Worm (Caenorhabditis elegans) whole organism, late embryonic: ENCODE results near the gene C39B10.3.

Experiments used
- C08G9.2 ChIP-seq: sonication (generic microtip); optimal IDR thresholded peaks from 2 replicates; lab custom pipeline; 2016; ENCODE audit warnings: mild to moderate bottlenecking, missing genetic modification characterization, moderate library complexity, missing compliant biosample characterization
- C38D4.7 ChIP-seq: fragments of 200-800 bp; sonication (Bioruptor generic); optimal IDR thresholded peaks from 2 replicates; lab custom pipeline; 2018; ENCODE audit warnings: mild to moderate bottlenecking, missing genetic modification characterization, moderate library complexity, missing compliant biosample characterization
- F13H6.1 ChIP-seq: sonication (generic microtip); optimal IDR thresholded peaks from 2 replicates; lab custom pipeline; 2016; ENCODE audit warnings: missing genetic modification characterization, missing compliant biosample characterization
- K09A11.1 ChIP-seq: sonication (generic microtip); optimal IDR thresholded peaks from 2 replicates; lab custom pipeline; 2017; ENCODE audit warnings: antibody characterized with exemption, mild to moderate bottlenecking, missing genetic modification characterization, missing compliant biosample characterization; ENCODE audit not compliant: insufficient read depth
- T23F11.4 ChIP-seq: fragments of 200-800 bp; sonication (Bioruptor generic); optimal IDR thresholded peaks from 2 replicates; lab custom pipeline; 2018; ENCODE audit warnings: mild to moderate bottlenecking, missing genetic modification characterization, missing compliant biosample characterization
- Y22D7AL.16 ChIP-seq: sonication (generic microtip); optimal IDR thresholded peaks from 2 replicates; lab custom pipeline; 2016; ENCODE audit warnings: missing genetic modification characterization, missing compliant biosample characterization
- ahr-1 ChIP-seq: sonication (generic microtip); optimal IDR thresholded peaks from 2 replicates; lab custom pipeline; 2016; ENCODE audit warnings: missing genetic modification characterization, missing compliant biosample characterization
- ama-1 ChIP-seq: fragments of 150-350 bp; optimal IDR thresholded peaks from 2 replicates; lab custom pipeline; 2014
- ceh-14 ChIP-seq: sonication (generic microtip); optimal IDR thresholded peaks from 2 replicates; lab custom pipeline; 2016; ENCODE audit warnings: missing genotype, missing genetic modification characterization, missing compliant biosample characterization
- ceh-18 ChIP-seq: sonication (generic microtip); optimal IDR thresholded peaks from 2 replicates; lab custom pipeline; 2016; ENCODE audit warnings: missing genetic modification characterization, missing compliant biosample characterization
- ceh-19 ChIP-seq: fragments of 200-800 bp; sonication (Bioruptor generic); optimal IDR thresholded peaks from 2 replicates; lab custom pipeline; 2018; ENCODE audit warnings: mild to moderate bottlenecking, missing genetic modification characterization, missing compliant biosample characterization
- ceh-22 ChIP-seq: sonication (generic microtip); optimal IDR thresholded peaks from 2 replicates; lab custom pipeline; 2017; ENCODE audit warnings: missing biosample characterization, missing genetic modification characterization
- ceh-24 ChIP-seq: sonication (generic microtip); optimal IDR thresholded peaks from 2 replicates; lab custom pipeline; 2016; ENCODE audit warnings: mild to moderate bottlenecking, missing genetic modification characterization, missing compliant biosample characterization
- ceh-31 ChIP-seq: sonication (generic microtip); optimal IDR thresholded peaks from 2 replicates; lab custom pipeline; 2016; ENCODE audit warnings: missing genetic modification characterization, missing compliant biosample characterization
- ceh-45 ChIP-seq: fragments of 200-800 bp; sonication (Bioruptor generic); IDR thresholded peaks from 2 replicates; pipeline ENCODE4 v1.3.6; 2022; ENCODE audit warnings: missing genetic modification reagents, missing genetic modification characterization, missing compliant biosample characterization
- ceh-6 ChIP-seq: fragments of 200-800 bp; sonication (Bioruptor generic); optimal IDR thresholded peaks from 2 replicates; lab custom pipeline; 2018; ENCODE audit warnings: mild to moderate bottlenecking, missing genetic modification characterization, missing compliant biosample characterization
- ceh-9 ChIP-seq: sonication (generic microtip); optimal IDR thresholded peaks from 2 replicates; lab custom pipeline; 2016; ENCODE audit warnings: mild to moderate bottlenecking, missing genetic modification characterization, inconsistent platforms, missing compliant biosample characterization
- dmd-4 ChIP-seq: sonication (generic microtip); optimal IDR thresholded peaks from 2 replicates; lab custom pipeline; 2016; ENCODE audit warnings: borderline replicate concordance, missing genetic modification characterization, missing compliant biosample characterization
- dve-1 ChIP-seq: sonication (generic microtip); optimal IDR thresholded peaks from 2 replicates; lab custom pipeline; 2017; ENCODE audit warnings: antibody characterized with exemption, mild to moderate bottlenecking, missing genetic modification characterization, missing compliant biosample characterization
- elt-2 ChIP-seq: sonication (generic microtip); optimal IDR thresholded peaks from 2 replicates; lab custom pipeline; 2016; ENCODE audit warnings: missing genetic modification reagents, missing genetic modification characterization, missing compliant biosample characterization
- eyg-1 ChIP-seq: sonication (generic microtip); optimal IDR thresholded peaks from 2 replicates; lab custom pipeline; 2016; ENCODE audit warnings: missing genotype, missing genetic modification characterization, missing compliant biosample characterization
- fax-1 ChIP-seq: sonication (generic microtip); optimal IDR thresholded peaks from 2 replicates; lab custom pipeline; 2016; ENCODE audit warnings: missing genotype, missing genetic modification characterization, missing compliant biosample characterization
- fkh-10 ChIP-seq: fragments of 150-350 bp; optimal IDR thresholded peaks from 2 replicates; lab custom pipeline; 2014; ENCODE audit warnings: missing biosample characterization, missing genetic modification reagents, missing genetic modification characterization
- fkh-6 ChIP-seq: sonication (generic microtip); optimal IDR thresholded peaks from 2 replicates; lab custom pipeline; 2016; ENCODE audit warnings: missing genetic modification characterization, missing compliant biosample characterization
- hlh-15 ChIP-seq: sonication (generic microtip); optimal IDR thresholded peaks from 2 replicates; lab custom pipeline; 2016; ENCODE audit warnings: missing genetic modification characterization, missing compliant biosample characterization
- hlh-8 ChIP-seq: sonication (generic microtip); optimal IDR thresholded peaks from 2 replicates; lab custom pipeline; 2016; ENCODE audit warnings: missing genotype, missing genetic modification characterization, missing compliant biosample characterization
- lim-6 ChIP-seq: sonication (generic microtip); optimal IDR thresholded peaks from 2 replicates; lab custom pipeline; 2016; ENCODE audit warnings: missing genetic modification characterization, missing compliant biosample characterization
- lin-11 ChIP-seq: fragments of 200-800 bp; sonication (Bioruptor generic); optimal IDR thresholded peaks from 2 replicates; lab custom pipeline; 2018; ENCODE audit warnings: mild to moderate bottlenecking, missing genetic modification characterization, missing compliant biosample characterization
- mec-3 ChIP-seq: sonication (generic microtip); optimal IDR thresholded peaks from 2 replicates; lab custom pipeline; 2016; ENCODE audit warnings: borderline replicate concordance, missing genetic modification characterization, missing compliant biosample characterization
- nhr-11 ChIP-seq: fragments of 150-350 bp; optimal IDR thresholded peaks from 2 replicates; lab custom pipeline; 2014; ENCODE audit warnings: missing biosample characterization, missing genetic modification characterization
- nhr-232 ChIP-seq: sonication (generic microtip); optimal IDR thresholded peaks from 2 replicates; lab custom pipeline; 2016; ENCODE audit warnings: missing genetic modification characterization, missing compliant biosample characterization
- npax-4 ChIP-seq: sonication (generic microtip); optimal IDR thresholded peaks from 2 replicates; lab custom pipeline; 2016; ENCODE audit warnings: missing genetic modification characterization, missing compliant biosample characterization
- pag-3 ChIP-seq: sonication (generic microtip); optimal IDR thresholded peaks from 2 replicates; lab custom pipeline; 2016; ENCODE audit warnings: missing compliant biosample characterization, missing genetic modification characterization, borderline replicate concordance
- pat-9 ChIP-seq: fragments of 200-800 bp; sonication (Bioruptor generic); optimal IDR thresholded peaks from 2 replicates; lab custom pipeline; 2018; ENCODE audit warnings: mild to moderate bottlenecking, missing genetic modification characterization, moderate library complexity, missing compliant biosample characterization
- pha-2 ChIP-seq: sonication (generic microtip); optimal IDR thresholded peaks from 2 replicates; lab custom pipeline; 2017; ENCODE audit warnings: mild to moderate bottlenecking, missing genetic modification characterization, missing compliant biosample characterization
- pha-4 ChIP-seq: fragments of 150-350 bp; optimal IDR thresholded peaks from 2 replicates; lab custom pipeline; 2018; ENCODE audit warnings: missing biosample characterization, missing genetic modification reagents, missing genetic modification characterization
- pqm-1 ChIP-seq: sonication (generic microtip); optimal IDR thresholded peaks from 2 replicates; lab custom pipeline; 2016; ENCODE audit warnings: missing genetic modification characterization, missing compliant biosample characterization
- pros-1 ChIP-seq: fragments of 150-350 bp; optimal IDR thresholded peaks from 2 replicates; lab custom pipeline; 2014; ENCODE audit warnings: missing biosample characterization, missing genetic modification reagents, missing genetic modification characterization
- ref-2 ChIP-seq: sonication (generic microtip); optimal IDR thresholded peaks from 2 replicates; lab custom pipeline; 2016; ENCODE audit warnings: missing genetic modification characterization, missing compliant biosample characterization
- rnt-1 ChIP-seq: sonication (generic microtip); optimal IDR thresholded peaks from 2 replicates; lab custom pipeline; 2016; ENCODE audit warnings: missing genetic modification characterization, missing compliant biosample characterization
- sdc-2 ChIP-seq: sonication (generic microtip); optimal IDR thresholded peaks from 2 replicates; lab custom pipeline; 2016; ENCODE audit warnings: missing genotype, missing genetic modification characterization, missing compliant biosample characterization
- sox-2 ChIP-seq: fragments of 200-800 bp; sonication (Bioruptor generic); IDR thresholded peaks from 2 replicates; pipeline ENCODE4 v1.3.6; 2022; ENCODE audit warnings: missing genetic modification reagents, missing genetic modification characterization, missing compliant biosample characterization
- syd-9 ChIP-seq: sonication (generic microtip); optimal IDR thresholded peaks from 2 replicates; lab custom pipeline; 2016; ENCODE audit warnings: mild to moderate bottlenecking, missing genetic modification characterization, moderate library complexity, missing compliant biosample characterization
- tbx-7 ChIP-seq: sonication (generic microtip); optimal IDR thresholded peaks from 2 replicates; lab custom pipeline; 2016; ENCODE audit warnings: missing genotype, missing genetic modification characterization, missing compliant biosample characterization
- unc-3 ChIP-seq, 2 experiments: fragments of 200-800 bp in 1 of 2; sonication (Bioruptor generic) in 1 of 2; sonication (generic microtip) in 1 of 2; conservative IDR thresholded peaks in 1 of 2; optimal IDR thresholded peaks in 1 of 2; 2 replicates each; pipeline versions ENCODE4 v1.3.6 to Lab custom; 2016 to 2022; ENCODE audit warnings: missing compliant biosample characterization in 2 of 2, missing genetic modification characterization in 2 of 2, missing genetic modification reagents in 1 of 2
- unc-42 ChIP-seq: sonication (generic microtip); optimal IDR thresholded peaks from 2 replicates; lab custom pipeline; 2016; ENCODE audit warnings: missing genotype, missing genetic modification characterization, missing compliant biosample characterization
- unc-55 ChIP-seq: sonication (generic microtip); optimal IDR thresholded peaks from 2 replicates; lab custom pipeline; 2017; ENCODE audit warnings: missing biosample characterization, missing genetic modification reagents, missing genetic modification characterization
- unc-86 ChIP-seq: sonication (generic microtip); optimal IDR thresholded peaks from 2 replicates; lab custom pipeline; 2016; ENCODE audit warnings: missing genetic modification characterization, missing compliant biosample characterization
- zip-5 ChIP-seq: sonication (generic microtip); optimal IDR thresholded peaks from 2 replicates; lab custom pipeline; 2016; ENCODE audit warnings: missing genetic modification characterization, missing compliant biosample characterization
- ztf-16 ChIP-seq: sonication (generic microtip); optimal IDR thresholded peaks from 2 replicates; lab custom pipeline; 2017; ENCODE audit warnings: missing genetic modification characterization, missing compliant biosample characterization

Gene C39B10.3

ce11 chrX:10433863-10434262, 10.1 kb upstream of the C39B10.3 start:
- TF ChIP-seq ahr-1 (tag; lab: Kevin White, UChicago) (no peak), ceh-31 (tag; lab: Kevin White, UChicago) (peak; percentile 5), ceh-19 (GFP tag; lab: Kevin White, UChicago) (no peak), syd-9 (tag; lab: Kevin White, UChicago) (no peak), ceh-14 (tag; lab: Kevin White, UChicago) (no peak), hlh-15 (tag; lab: Kevin White, UChicago) (no peak)
- TF ChIP-seq, all 69 proteins: peak for 1

ce11 chrX:10435492-10435939, 8.4 kb upstream of the C39B10.3 start:
- TF ChIP-seq dve-1 (no peak), nhr-232 (tag; lab: Kevin White, UChicago) (no peak), hlh-15 (tag; lab: Kevin White, UChicago) (no peak), pag-3 (tag; lab: Kevin White, UChicago) (peak; percentile 57), T23F11.4 (peak; percentile 7), rnt-1 (tag; lab: Kevin White, UChicago) (peak; percentile 88), syd-9 (tag; lab: Kevin White, UChicago) (peak; percentile 92), unc-42 (tag; lab: Kevin White, UChicago) (peak; percentile 91), ama-1 (lab: Kevin White, UChicago) (no peak), lin-11 (tag; lab: Kevin White, UChicago) (no peak), unc-86 (tag; lab: Kevin White, UChicago) (no peak), tbx-7 (tag; lab: Kevin White, UChicago) (no peak), ceh-6 (GFP tag; lab: Kevin White, UChicago) (no peak), eyg-1 (tag; lab: Kevin White, UChicago) (peak; percentile 15), nhr-11 (tag; lab: Kevin White, UChicago) (no peak), hlh-8 (tag; lab: Kevin White, UChicago) (peak; percentile 53), sdc-2 (tag; lab: Kevin White, UChicago) (peak; percentile 82), Y22D7AL.16 (tag; lab: Kevin White, UChicago) (no peak), ztf-16 (peak; percentile 24), dmd-4 (tag; lab: Kevin White, UChicago) (no peak), sox-2 (GFP tag; lab: Robert Waterston, UW) (0 out of 2 replicates have a peak, but pooled peaks have one; percentile 30), zip-5 (tag; lab: Kevin White, UChicago) (no peak), ceh-24 (no peak), pros-1 (tag; lab: Kevin White, UChicago) (peak; percentile 84), mec-3 (no peak), fkh-10 (GFP tag; lab: Kevin White, UChicago) (peak; percentile 86), npax-4 (tag; lab: Kevin White, UChicago) (no peak), pha-4 (no peak), C38D4.7 (GFP tag; lab: Kevin White, UChicago) (no peak), ceh-45 (GFP tag; lab: Robert Waterston, UW) (no peak), ahr-1 (tag; lab: Kevin White, UChicago) (peak; percentile 5), ref-2 (tag; lab: Kevin White, UChicago) (peak; percentile 65), pqm-1 (no peak), ceh-18 (peak; percentile 82), ceh-22 (tag; lab: Kevin White, UChicago) (peak; percentile 70), lim-6 (tag; lab: Kevin White, UChicago) (no peak), C08G9.2 (tag; lab: Kevin White, UChicago) (peak; percentile 69), unc-55 (peak; percentile 56), elt-2 (tag; lab: Kevin White, UChicago) (no peak), K09A11.1 (no peak), pat-9 (tag; lab: Kevin White, UChicago) (no peak), pha-2 (no peak), fkh-6 (tag; lab: Kevin White, UChicago) (peak; percentile 51), F13H6.1 (tag; lab: Kevin White, UChicago) (peak; percentile 62), fax-1 (tag; lab: Kevin White, UChicago) (peak; percentile 33), ceh-19 (GFP tag; lab: Kevin White, UChicago) (peak; percentile 55), unc-3 (GFP tag; conservative IDR thresholded peaks at IDR 0.05; lab: Robert Waterston, UW) (no peak), unc-3 (tag; optimal IDR thresholded peaks at IDR 0.05; lab: Kevin White, UChicago) (no peak), ceh-9 (tag; lab: Kevin White, UChicago) (no peak)
